Fruit fly (Drosophila melanogaster): Measurements from ENCODE around the gene CG12017.

CG12017 gene

DNA sequence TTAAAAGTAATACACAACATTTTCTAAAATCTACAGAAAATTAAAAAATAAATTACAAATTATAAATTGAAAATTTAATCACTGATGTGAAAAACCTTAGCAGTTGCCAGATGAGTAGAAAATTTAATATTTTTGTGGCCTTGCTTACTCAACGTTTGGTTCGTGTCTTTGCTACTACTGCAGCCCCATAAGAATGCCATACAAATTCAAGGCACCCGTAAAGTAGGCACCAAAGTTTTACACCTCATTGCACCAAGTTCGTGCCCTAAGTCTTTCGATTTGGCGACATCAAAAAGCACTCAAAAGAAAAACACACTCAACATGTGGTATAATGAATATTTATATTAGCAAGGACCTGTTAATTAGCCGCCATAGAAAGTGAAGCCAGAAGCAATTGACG, 3.1 kb upstream of the CG12017 start:
- TF ChIP-seq noc (tag; optimal IDR thresholded peaks at IDR 0.05) = no peak

DNA sequence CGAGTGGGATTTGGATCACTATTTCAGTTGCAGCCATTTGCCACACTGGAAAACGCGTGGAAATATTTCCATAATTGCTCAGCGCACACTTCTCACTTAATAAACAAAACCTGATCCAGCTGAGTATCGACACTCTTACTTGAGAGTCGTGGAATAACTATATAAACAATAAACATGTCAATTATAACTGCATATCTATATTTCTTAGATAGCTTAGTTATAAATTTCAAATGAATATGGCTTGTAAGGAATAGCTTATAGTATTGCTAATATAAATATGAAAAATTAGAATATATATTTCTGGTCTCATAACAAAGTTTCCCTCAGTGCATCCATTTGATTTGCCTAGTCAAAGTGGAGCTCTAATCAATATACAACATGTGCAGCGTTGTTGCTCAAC, 3.2 kb downstream of the CG12017 start:
- TF ChIP-seq noc (tag; optimal IDR thresholded peaks at IDR 0.05) = no peak

dm6 chr3L:3284900-3285299, 4.9 kb downstream of the CG12017 start:
- TF ChIP-seq noc (tag; optimal IDR thresholded peaks at IDR 0.05) = no peak

- TF ChIP-seq noc (tag; optimal IDR thresholded peaks at IDR 0.05) = no peak
These were observed 8.4 kb downstream of the CG12017 start for dm6 chr3L:3288414-3288813.

DNA sequence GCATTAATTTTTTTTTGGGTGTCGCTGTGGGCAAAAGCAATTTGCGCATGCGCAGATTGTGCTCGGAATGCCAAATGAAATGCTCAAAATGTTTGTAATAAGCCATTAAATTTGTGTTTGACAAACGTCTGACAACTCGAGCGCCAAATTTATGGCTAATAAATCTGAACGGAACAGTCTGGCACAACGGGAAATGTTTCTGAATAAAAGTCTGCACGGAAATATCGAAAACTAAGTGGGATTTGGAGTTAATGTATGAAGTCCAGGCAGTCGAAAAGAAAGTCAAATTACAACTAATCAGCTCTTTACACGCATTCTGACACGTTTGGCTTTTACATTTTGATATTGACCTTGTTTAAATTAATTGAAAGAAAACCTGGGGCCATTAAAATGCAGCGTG, 11.1 kb downstream of the CG12017 start, which contains the start of gene CG12009:
CG12009 (plus strand) TSS at position 301 of the 400 bp plus-strand sequence.
- TF ChIP-seq noc (tag; optimal IDR thresholded peaks at IDR 0.05) = no peak

- TF ChIP-seq noc (tag; optimal IDR thresholded peaks at IDR 0.05) = no peak
These were observed 20.3 kb downstream of the CG12017 start for dm6 chr3L:3300345-3300744.

- TF ChIP-seq noc (tag; optimal IDR thresholded peaks at IDR 0.05) = peak; percentile 97
These were observed 21.2 kb downstream of the CG12017 start for dm6 chr3L:3301171-3301738.

dm6 chr3L:3303087-3303526, 23.1 kb downstream of the CG12017 start, which contains the start of gene CG14968:
Gene CG14968 (minus strand): TSS chr3L:3303112.
- peak; percentile 96 for TF ChIP-seq noc (tag; optimal IDR thresholded peaks at IDR 0.05)

- no peak for TF ChIP-seq noc (tag; optimal IDR thresholded peaks at IDR 0.05)
These were observed 23.8 kb downstream of the CG12017 start, which contains the start of gene ZnT63C for dm6 chr3L:3303534-3304459. Gene ZnT63C (plus strand): TSS chr3L:3303708.

DNA sequence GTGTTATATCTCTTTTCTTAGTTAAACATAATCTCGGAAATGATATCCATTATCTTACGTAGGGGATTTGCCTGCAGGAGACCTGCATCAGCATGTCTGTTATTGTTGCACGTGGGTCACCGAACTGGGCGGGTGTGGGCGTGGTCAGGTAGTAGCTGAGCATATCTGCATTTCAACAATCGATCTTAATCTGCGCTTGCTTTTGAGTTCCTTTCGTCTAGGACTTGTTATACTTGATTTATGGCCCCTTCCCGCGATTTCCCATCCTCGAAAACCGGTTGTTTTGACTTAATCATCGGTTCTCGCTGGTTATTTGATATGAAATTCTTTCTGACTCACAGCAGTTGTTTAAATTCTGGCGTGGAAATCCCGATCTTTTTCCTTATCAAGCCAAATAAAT, 24.7 kb downstream of the CG12017 start:
- TF ChIP-seq noc (tag; optimal IDR thresholded peaks at IDR 0.05) = no peak

DNA sequence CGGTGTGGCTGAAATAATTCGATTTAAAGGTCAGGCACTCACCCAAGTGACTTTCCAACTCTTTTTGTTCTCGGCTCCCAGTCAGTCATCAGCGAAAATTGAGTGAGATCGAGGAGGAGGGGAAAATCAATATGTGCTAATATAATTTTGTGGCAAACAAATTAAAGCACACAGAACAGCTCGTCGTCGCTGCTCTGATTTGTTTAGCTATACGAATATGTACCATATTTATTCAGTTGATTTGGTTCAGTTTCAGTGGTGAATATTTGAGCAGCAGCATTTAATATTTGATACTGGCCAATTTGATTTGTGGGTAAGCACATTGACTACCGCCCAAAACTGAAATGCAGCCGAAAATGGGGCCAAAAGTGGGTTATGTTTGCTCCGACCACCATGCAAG, 25.4 kb downstream of the CG12017 start:
- no peak for TF ChIP-seq noc (tag; optimal IDR thresholded peaks at IDR 0.05)

DNA sequence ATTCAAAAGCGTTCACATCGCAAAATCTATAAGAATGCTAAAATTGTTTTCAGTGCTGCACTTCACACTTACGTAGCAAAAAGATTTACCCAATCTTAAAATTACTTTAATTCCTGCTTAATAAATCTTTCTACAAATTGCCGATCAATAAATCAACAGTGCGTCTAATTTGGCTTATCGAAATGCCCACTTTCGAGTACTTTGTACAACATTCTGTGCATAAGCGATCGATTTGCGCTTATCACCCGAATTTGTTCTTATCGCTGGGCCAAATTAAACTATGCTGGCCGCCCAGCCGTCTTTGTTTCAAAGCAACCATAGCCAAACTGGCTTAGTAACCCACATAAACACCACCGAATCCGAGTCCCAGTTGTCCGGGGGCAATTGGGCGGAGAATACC, 26.5 kb downstream of the CG12017 start:
- TF ChIP-seq noc (tag; optimal IDR thresholded peaks at IDR 0.05) = peak; percentile 83

DNA sequence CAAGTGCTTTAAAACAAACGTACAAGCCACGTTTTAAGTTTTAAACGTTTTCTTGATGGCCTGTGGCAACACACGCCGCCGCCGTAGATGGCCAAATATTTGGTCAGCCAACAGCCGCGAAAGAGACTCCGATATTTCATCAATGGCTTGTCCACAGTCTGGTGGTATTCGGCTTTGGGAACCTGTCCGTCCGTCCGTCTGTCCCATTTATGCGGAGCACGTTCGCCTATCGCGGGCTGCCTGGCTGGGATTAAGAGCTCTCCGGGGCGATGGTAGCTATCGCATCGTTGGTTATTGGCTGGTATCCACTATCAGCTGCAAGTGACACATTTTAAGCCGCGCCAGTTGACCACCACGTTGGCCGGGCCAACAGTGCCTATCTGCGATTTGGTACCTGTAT, 27.6 kb downstream of the CG12017 start:
- no peak for TF ChIP-seq noc (tag; optimal IDR thresholded peaks at IDR 0.05)

dm6 chr3L:3308676-3309613, 28.9 kb downstream of the CG12017 start:
- TF ChIP-seq noc (tag; optimal IDR thresholded peaks at IDR 0.05) = peak; percentile 49

- no peak for TF ChIP-seq noc (tag; optimal IDR thresholded peaks at IDR 0.05)
These were observed 34.0 kb downstream of the CG12017 start, which contains the start of gene Drsl2 for dm6 chr3L:3314049-3314448. Gene Drsl2 (plus strand): TSS chr3L:3314349.

dm6 chr3L:3314696-3315095, 34.7 kb downstream of the CG12017 start, which contains the start of gene Drsl3:
Gene Drsl3 (plus strand): TSS chr3L:3314996.
- no peak for TF ChIP-seq noc (tag; optimal IDR thresholded peaks at IDR 0.05)

Data from whole organism, larva.